Worm (Caenorhabditis elegans): ENCODE measurements around the gene R12B2.7.
A peak's percentile ranks its signal among the peaks of the same experiment; 100 is the strongest.

DNA sequence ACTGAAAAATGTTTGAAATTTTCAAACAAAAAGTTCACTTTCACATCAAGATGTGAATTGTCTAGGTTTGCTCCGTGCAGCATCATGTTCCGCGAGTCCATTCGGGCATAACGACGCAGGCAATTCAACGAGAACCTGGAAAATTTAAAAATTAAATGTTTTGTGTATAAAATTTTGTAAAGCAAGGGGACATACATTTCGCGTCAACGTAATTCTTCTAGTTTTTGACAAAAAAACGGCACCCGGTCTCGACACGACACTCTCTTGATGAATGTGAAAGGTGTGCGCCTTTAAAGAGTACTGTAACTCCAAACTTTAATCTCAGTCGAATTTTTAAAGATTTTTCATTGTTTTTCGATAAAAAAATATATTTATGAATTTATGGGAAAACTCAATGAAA lies 19.2 kb downstream of the R12B2.7 start, which contains the start of gene R12B2.6:
- TF ChIP-seq snpc-4 (GFP tag; optimal IDR thresholded peaks at IDR 0.05) (no peak), snpc-4 (tag; optimal IDR thresholded peaks at IDR 0.05) (no peak), F22D6.2 (tag; optimal IDR thresholded peaks at IDR 0.05) (no peak), madf-10 (tag; optimal IDR thresholded peaks at IDR 0.05) (no peak), B0261.1 (tag; optimal IDR thresholded peaks at IDR 0.05) (no peak), ztf-18 (tag; optimal IDR thresholded peaks at IDR 0.05) (no peak), aptf-3 (GFP tag; IDR thresholded peaks at IDR 0.05) (no peak), B0019.2 (GFP tag; conservative IDR thresholded peaks at IDR 0.05) (no peak), nfya-1 (tag; optimal IDR thresholded peaks at IDR 0.05; ENCODE audit: borderline replicate concordance, insufficient read depth) (no peak), K11D2.4 (GFP tag; IDR thresholded peaks at IDR 0.05) (no peak), lsl-1 (GFP tag; optimal IDR thresholded peaks at IDR 0.05) (peak; percentile 52), cebp-1 (GFP tag; IDR thresholded peaks at IDR 0.05) (no peak), cebp-1 (tag; optimal IDR thresholded peaks at IDR 0.05) (no peak), pha-4 (tag; optimal IDR thresholded peaks at IDR 0.05) (no peak), unc-62 (GFP tag; optimal IDR thresholded peaks at IDR 0.05) (no peak)

Measured in whole organism, young adult.